Worm (Caenorhabditis elegans) whole organism, L4 larva: ENCODE measurements around the gene T28A8.5.

Experiments used
- T26A8.4 ChIP-seq: fragments of 200-800 bp; sonication (Bioruptor generic); IDR thresholded peaks from 2 replicates; pipeline ENCODE4 v1.3.6; 2022; ENCODE audit warnings: missing genetic modification characterization, missing compliant biosample characterization
- ZK546.5 ChIP-seq, 2 experiments: sonication (generic microtip); optimal IDR thresholded peaks; 2 replicates each; lab custom pipeline; 2017; ENCODE audit warnings: missing biosample characterization in 2 of 2, missing genetic modification characterization in 2 of 2
- aly-2 ChIP-seq: sonication (generic microtip); optimal IDR thresholded peaks from 2 replicates; lab custom pipeline; 2018; ENCODE audit warnings: missing biosample characterization, missing genetic modification characterization
- ama-1 ChIP-seq: fragments of 150-350 bp; optimal IDR thresholded peaks from 2 replicates; lab custom pipeline; 2014; ENCODE audit warnings: inconsistent platforms, mixed read lengths
- ceh-82 ChIP-seq: sonication (generic microtip); optimal IDR thresholded peaks from 2 replicates; lab custom pipeline; 2017; ENCODE audit warnings: missing biosample characterization, missing genetic modification characterization
- dmd-6 ChIP-seq: fragments of 200-800 bp; sonication (Bioruptor generic); IDR thresholded peaks from 2 replicates; pipeline ENCODE4 v1.3.6; 2022; ENCODE audit warnings: missing genetic modification reagents, missing genetic modification characterization, missing compliant biosample characterization
- pqm-1 ChIP-seq: sonication (generic microtip); optimal IDR thresholded peaks from 2 replicates; lab custom pipeline; 2017; ENCODE audit warnings: missing biosample characterization, missing genetic modification characterization
- zag-1 ChIP-seq: fragments of 150-350 bp; optimal IDR thresholded peaks from 2 replicates; lab custom pipeline; 2014; ENCODE audit warnings: missing biosample characterization, missing genetic modification characterization
- ztf-11 ChIP-seq: fragments of 150-350 bp; optimal IDR thresholded peaks from 2 replicates; lab custom pipeline; 2014; ENCODE audit warnings: missing biosample characterization, missing genetic modification characterization

- no peak for TF ChIP-seq aly-2 (tag; lab: Kevin White, UChicago)
- TF ChIP-seq ZK546.5 (tag; optimal IDR thresholded peaks at IDR 0.05; lab: Kevin White, UChicago), result no peak
- TF ChIP-seq dmd-6 (GFP tag; lab: Robert Waterston, UW), result no peak
- TF ChIP-seq zag-1 (tag; lab: Kevin White, UChicago), result no peak
- TF ChIP-seq ama-1 (lab: Kevin White, UChicago), result no peak
- no peak for TF ChIP-seq pqm-1 (tag; lab: Kevin White, UChicago)
- peak; percentile 25; the same call in 1 of the 2 replicates for TF ChIP-seq T26A8.4 (GFP tag; lab: Robert Waterston, UW)
- TF ChIP-seq ztf-11 (tag; lab: Kevin White, UChicago), result no peak
- TF ChIP-seq ceh-82 (tag; lab: Kevin White, UChicago), result no peak
Observed at ce11 chrIII:13546537-13546936, 45.1 kb downstream of the T28A8.5 start, which contains the start of gene Y76A2B.4.
